Fruit fly (Drosophila melanogaster) ovary, adult (tissue): ENCODE results near the gene CG14667.

Experiments used
- CG17801 ChIP-seq: fragments of 200-800 bp; optimal IDR thresholded peaks from 2 replicates; lab custom pipeline; 2019; ENCODE audit warnings: missing biosample characterization, mild to moderate bottlenecking, missing genetic modification characterization, moderate library complexity; ENCODE audit not compliant: partially characterized antibody

CG14667 gene

dm6 chr3R:5369490-5370001, 5.3 kb upstream of the CG14667 start, which contains the start of the genes CG31542 and CG34277:
TSS of gene CG31542 (plus strand) at chr3R:5369540.
TSS of gene CG34277 (plus strand) at chr3R:5369540.
- TF ChIP-seq CG17801 (GFP tag; lab: Kevin White, UChicago): no peak

dm6 chr3R:5371563-5371962, 3.3 kb upstream of the CG14667 start, which contains the start of gene Polr2F:
TSS of gene Polr2F (plus strand) at chr3R:5371795.
- TF ChIP-seq CG17801 (GFP tag; lab: Kevin White, UChicago): peak; percentile 73

DNA sequence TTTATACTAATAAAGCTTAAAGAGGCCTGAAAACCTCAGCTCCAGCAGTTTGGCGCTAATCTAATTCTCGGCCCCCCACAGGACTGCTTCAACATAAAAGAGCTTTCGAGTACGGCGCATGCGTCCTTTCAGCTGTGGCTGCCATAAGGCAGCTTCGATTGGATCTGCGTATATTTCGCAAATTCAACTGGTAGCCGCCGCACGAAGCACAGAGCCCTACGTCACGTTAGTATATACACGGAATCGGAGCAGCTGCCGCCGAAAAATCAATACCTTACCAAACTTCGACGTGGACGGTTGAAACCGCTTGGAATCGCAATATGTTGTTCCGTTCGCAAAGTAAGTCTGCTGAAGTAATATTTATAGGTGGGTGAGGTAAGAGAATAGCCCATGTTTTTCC, 1.8 kb downstream of the CG14667 start, which contains the start of gene 7B2:
7B2 (plus strand) TSS at position 169 of the 400 bp plus-strand sequence.
- no peak for TF ChIP-seq CG17801 (GFP tag; lab: Kevin White, UChicago)

dm6 chr3R:5385761-5386160, 10.9 kb downstream of the CG14667 start:
- no peak for TF ChIP-seq CG17801 (GFP tag; lab: Kevin White, UChicago)

DNA sequence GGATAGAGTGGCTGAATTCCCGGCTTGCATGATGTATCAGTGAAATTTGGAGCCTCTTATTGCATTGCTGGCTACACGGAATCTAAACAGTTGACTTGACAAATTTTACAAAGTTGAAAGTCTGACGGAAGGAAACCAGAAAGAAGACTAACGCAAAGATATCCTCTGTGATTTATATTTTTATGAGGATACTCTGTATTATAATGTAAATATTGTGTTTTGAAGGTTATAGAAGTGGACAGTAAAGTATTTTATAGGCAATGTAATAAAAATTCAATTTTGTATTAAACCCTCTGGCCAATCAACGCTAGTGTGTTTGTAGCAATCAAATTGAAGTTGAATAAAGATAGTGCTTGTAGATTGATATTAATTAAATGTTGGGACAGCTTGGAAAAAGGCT, 12.7 kb downstream of the CG14667 start, which contains the start of gene CG14668:
CG14668 (minus strand) TSS at position 101 of the 400 bp plus-strand sequence.
- TF ChIP-seq CG17801 (GFP tag; lab: Kevin White, UChicago): no peak

- TF ChIP-seq CG17801 (GFP tag; lab: Kevin White, UChicago): no peak
Observed at dm6 chr3R:5387996-5388395, 13.2 kb downstream of the CG14667 start.

DNA sequence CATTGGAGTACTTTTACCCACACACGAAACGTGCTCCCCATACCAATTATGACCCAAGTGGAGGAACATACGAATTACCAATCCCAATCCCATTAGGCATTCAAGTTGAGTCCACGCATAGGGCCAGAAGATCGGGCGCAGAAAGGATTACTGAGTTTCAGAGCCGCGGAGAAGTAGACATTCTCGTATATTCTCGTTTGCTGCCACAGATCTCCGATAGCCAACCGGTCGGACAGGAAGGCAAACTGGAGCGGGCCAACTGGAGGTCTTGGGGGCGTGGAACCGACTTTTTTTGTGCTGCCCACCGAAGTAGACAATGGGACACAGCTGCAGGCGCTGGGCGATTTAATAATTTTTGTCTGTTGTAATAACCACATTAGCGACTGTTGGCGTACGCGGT, 14.2 kb downstream of the CG14667 start:
- no peak for TF ChIP-seq CG17801 (GFP tag; lab: Kevin White, UChicago)

- no peak for TF ChIP-seq CG17801 (GFP tag; lab: Kevin White, UChicago)
Observed at dm6 chr3R:5389435-5389834, 14.6 kb downstream of the CG14667 start.

dm6 chr3R:5390095-5390663, 15.4 kb downstream of the CG14667 start:
- TF ChIP-seq CG17801 (GFP tag; lab: Kevin White, UChicago): no peak

DNA sequence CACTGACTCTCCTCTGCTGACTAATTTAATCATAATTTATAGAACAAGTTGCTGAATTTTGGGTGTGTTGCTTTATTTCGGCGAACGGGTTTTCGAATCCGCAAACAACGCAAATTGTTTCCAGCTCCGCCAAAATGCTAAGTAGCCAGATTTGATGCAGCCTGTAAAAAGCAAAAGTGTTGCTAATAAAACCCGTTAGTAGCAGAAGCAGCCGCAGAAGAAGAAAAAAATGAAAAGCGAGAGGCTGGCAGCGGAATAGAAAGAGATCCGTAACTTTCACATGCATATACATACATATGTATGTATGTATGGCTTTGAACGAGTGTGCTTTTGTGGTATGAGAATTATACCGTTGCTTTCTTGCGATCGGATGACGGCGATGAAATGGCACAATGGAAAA, 17.2 kb downstream of the CG14667 start:
- no peak for TF ChIP-seq CG17801 (GFP tag; lab: Kevin White, UChicago)

dm6 chr3R:5392621-5393020, 17.8 kb downstream of the CG14667 start, which contains the start of gene kkv:
TSS of gene kkv (minus strand) at chr3R:5392866.
- TF ChIP-seq CG17801 (GFP tag; lab: Kevin White, UChicago): no peak

DNA sequence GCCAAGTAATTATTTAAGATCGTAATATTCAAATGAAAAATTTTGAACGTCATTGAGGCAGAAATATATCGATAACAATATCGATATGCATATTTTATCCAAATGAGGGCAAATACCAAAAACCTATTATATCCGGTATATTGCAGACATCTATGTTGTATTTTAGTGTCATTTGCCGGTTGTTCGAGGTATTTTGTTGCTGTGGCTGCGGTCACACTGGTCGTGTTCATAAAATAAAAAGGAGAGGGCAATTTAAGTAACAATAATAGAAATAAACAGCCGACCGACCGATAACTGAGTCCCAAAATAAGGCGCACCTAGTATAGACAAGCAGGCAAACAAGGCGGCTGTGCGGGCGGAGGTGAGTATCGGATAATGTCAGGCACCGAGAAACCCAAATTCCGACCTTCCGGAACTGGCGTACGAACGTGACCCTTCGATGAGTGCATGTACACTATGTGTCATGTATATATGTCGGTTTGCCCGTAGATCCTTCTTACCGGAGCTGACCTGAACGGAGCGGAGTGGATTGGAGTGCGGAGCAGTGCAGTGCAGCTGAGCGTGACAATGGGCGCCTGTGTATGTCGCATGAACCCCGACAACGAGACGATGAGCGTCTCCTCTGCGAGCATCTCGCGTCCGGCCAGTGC, 19.0 kb downstream of the CG14667 start, which contains the start of gene CG1172:
CG1172 (plus strand) TSS at position 181 of the 650 bp plus-strand sequence.
- TF ChIP-seq CG17801 (GFP tag; lab: Kevin White, UChicago): peak; percentile 39

DNA sequence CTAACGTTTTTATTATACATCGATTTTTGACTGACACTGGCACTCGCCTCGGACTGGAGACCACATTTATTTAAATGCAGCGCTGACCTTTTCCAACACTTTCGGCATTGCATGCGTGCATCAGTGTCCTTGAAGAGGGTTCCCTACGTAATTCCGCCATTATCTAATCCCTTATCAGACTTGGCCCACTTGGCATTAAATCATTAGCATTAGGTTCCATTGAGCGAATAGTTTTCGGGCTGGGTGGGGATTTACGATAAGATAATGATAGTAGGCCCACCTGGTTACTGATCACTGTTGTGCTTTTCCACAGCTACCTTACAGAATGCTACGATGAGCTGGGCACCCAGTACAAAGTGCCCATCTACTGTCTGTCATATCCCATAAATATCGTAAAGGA, 20.4 kb downstream of the CG14667 start:
- no peak for TF ChIP-seq CG17801 (GFP tag; lab: Kevin White, UChicago)

DNA sequence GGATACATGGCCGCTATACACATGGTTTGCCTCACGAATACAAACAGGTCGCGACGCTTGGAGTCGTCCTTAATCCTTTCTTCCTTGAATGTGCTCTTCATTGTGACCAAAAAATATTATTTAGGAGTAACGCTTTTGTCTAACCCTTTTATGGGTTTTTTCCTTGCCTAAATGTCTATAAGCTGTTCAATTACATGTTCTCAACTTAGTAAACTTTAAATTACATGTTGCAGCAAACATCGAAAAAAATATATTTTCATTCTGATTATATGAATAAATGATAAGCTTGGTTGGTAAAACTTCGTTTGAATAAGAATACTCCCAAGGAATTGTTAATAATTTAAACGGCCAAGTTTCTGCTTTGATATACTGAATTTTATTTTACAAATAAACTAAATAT, 24.3 kb downstream of the CG14667 start, which contains the start of gene Or83a:
Or83a (minus strand) TSS at position 101 of the 400 bp plus-strand sequence.
- TF ChIP-seq CG17801 (GFP tag; lab: Kevin White, UChicago): no peak

DNA sequence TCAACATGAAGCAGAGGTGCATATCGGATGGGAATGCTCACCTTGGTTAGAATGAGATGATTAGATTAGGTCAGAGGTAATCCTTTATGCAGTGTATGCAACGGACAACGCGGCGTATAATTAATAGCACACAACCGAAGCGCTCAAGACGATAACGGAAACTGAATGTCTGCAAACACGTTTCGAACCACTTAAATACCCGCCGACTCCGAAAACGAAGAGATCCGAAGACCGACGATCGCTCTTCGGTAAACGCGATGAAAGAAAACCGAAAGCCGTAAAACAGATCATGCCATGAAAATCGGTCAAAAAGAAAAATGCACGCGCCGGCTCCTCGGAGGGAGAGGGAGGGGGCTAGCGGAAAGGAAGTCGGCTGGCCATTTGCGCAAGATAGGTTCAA, 29.1 kb downstream of the CG14667 start, which contains the start of gene CG2663:
CG2663 (minus strand) TSS at position 173 of the 400 bp plus-strand sequence.
- TF ChIP-seq CG17801 (GFP tag; lab: Kevin White, UChicago): no peak
